Fruit fly (Drosophila melanogaster): ENCODE results near the gene CG11983.

CG11983 gene

DNA sequence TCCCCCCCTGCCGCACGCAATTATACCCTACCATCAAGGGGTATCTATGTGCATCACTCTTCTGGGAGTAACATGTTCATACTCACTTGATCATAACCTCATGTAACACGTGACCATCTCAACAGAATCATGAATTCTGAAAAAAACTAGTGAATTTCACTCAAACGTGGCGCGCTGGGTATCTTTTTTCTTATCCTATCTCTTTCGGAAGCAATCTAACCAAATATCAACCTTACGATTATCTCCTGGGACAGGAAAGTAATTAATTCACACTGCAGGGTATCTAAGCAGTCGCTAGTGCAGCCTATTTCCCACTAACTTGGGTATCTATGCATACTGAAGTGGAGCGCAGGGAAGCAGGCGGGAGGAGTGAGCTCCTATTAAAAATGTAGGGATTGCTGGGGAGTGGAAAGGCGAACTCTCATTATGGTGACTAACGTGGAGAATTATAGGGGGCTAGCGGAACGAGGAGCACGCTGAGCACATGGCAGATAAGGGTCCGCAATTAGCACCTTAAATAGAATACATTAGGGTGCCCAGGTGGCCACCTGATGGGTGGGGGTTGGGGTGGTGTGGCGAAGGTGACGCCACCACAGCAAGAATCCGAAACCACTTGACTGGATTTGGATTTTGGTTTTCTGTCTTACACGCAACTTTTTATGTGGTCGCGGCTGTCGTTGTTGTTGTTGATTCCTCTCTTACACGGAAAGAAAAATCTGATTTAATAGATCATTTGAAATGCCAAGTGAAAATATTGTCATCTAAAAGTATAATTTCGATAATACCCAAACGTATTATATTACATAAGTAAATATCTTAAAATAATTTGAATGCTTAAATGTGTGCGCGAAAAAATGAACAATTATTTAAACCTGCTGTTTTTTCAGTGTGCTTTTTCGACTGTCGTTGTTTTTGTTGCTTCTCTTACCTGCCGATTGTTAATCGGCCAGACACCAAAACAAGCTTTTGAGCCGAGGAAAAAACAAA lies 47.3 kb downstream of the CG11983 start (continued):
- no peak for TF ChIP-seq CG2199 (GFP tag; IDR thresholded peaks at IDR 0.05)
- peak; percentile 85 for TF ChIP-seq Chrac-16 (GFP tag; optimal IDR thresholded peaks at IDR 0.05)
- TF ChIP-seq klu (GFP tag; IDR thresholded peaks at IDR 0.05), result no peak
- TF ChIP-seq bcd (GFP tag; optimal IDR thresholded peaks at IDR 0.05), result peak; percentile 94
- TF ChIP-seq twi (tag; optimal IDR thresholded peaks at IDR 0.05), result peak; percentile 78
- TF ChIP-seq CG1602 (GFP tag; optimal IDR thresholded peaks at IDR 0.05), result peak; percentile 87
- peak; percentile 97 for TF ChIP-seq Fer3 (tag; optimal IDR thresholded peaks at IDR 0.05)
- no peak for TF ChIP-seq Awh (GFP tag; IDR thresholded peaks at IDR 0.05)
- TF ChIP-seq Hmx (GFP tag; optimal IDR thresholded peaks at IDR 0.05), result peak; percentile 49
- peak; percentile 90 for TF ChIP-seq Abd-B (GFP tag; optimal IDR thresholded peaks at IDR 0.05)
- no peak for TF ChIP-seq Poxn (GFP tag; IDR thresholded peaks at IDR 0.05)
- TF ChIP-seq Hr51 (GFP tag; optimal IDR thresholded peaks at IDR 0.05), result peak; percentile 66 to 95
- no peak for TF ChIP-seq toy (GFP tag; IDR thresholded peaks at IDR 0.05)
- no peak for TF ChIP-seq crol (GFP tag; IDR thresholded peaks at IDR 0.05)
- no peak for TF ChIP-seq HLHmδ (GFP tag; optimal IDR thresholded peaks at IDR 0.05)
- no peak for TF ChIP-seq Lpt (GFP tag; optimal IDR thresholded peaks at IDR 0.05)
- peak; percentile 93 for TF ChIP-seq CG13624 (GFP tag; optimal IDR thresholded peaks at IDR 0.05)
- no peak for TF ChIP-seq stc (GFP tag; IDR thresholded peaks at IDR 0.05)
- peak; percentile 83 for TF ChIP-seq Deaf1 (tag; optimal IDR thresholded peaks at IDR 0.05)
- peak; percentile 94 for TF ChIP-seq Blimp-1 (GFP tag; optimal IDR thresholded peaks at IDR 0.05)
- TF ChIP-seq MBD-R2 (GFP tag; IDR thresholded peaks at IDR 0.05), result no peak
- peak; percentile 76 for TF ChIP-seq CG18764 (GFP tag; optimal IDR thresholded peaks at IDR 0.05)
- TF ChIP-seq dpn (GFP tag; optimal IDR thresholded peaks at IDR 0.05), result peak; percentile 85 to 92
- no peak for TF ChIP-seq GATAe (GFP tag; conservative IDR thresholded peaks at IDR 0.05)
- no peak for TF ChIP-seq ci (GFP tag; IDR thresholded peaks at IDR 0.05)
- TF ChIP-seq E2f1 (GFP tag; IDR thresholded peaks at IDR 0.05), result no peak
- TF ChIP-seq Tbp (GFP tag; optimal IDR thresholded peaks at IDR 0.05), result no peak
- peak; percentile 22 for TF ChIP-seq abd-A (tag; optimal IDR thresholded peaks at IDR 0.05)
- no peak for TF ChIP-seq dysf (GFP tag; IDR thresholded peaks at IDR 0.05)
- no peak for TF ChIP-seq br (optimal IDR thresholded peaks at IDR 0.05)
- no peak for TF ChIP-seq tgo (GFP tag; IDR thresholded peaks at IDR 0.05)
- no peak for TF ChIP-seq Rx (GFP tag; IDR thresholded peaks at IDR 0.05)
- TF ChIP-seq CTCF (GFP tag; optimal IDR thresholded peaks at IDR 0.05), result peak; percentile 63
- no peak for TF ChIP-seq CG14965 (GFP tag; optimal IDR thresholded peaks at IDR 0.05; ENCODE audit: borderline replicate concordance)
- TF ChIP-seq sens-2 (GFP tag; IDR thresholded peaks at IDR 0.05), result no peak
- TF ChIP-seq D (optimal IDR thresholded peaks at IDR 0.05), result no peak
- peak; percentile 89 for TF ChIP-seq D (GFP tag; optimal IDR thresholded peaks at IDR 0.05)
- TF ChIP-seq slbo (GFP tag; IDR thresholded peaks at IDR 0.05), result no peak
- TF ChIP-seq unc-4 (GFP tag; IDR thresholded peaks at IDR 0.05; ENCODE audit: partially characterized antibody), result no peak
- peak; percentile 96 for TF ChIP-seq CG10147 (GFP tag; optimal IDR thresholded peaks at IDR 0.05)
- peak; percentile 88 for TF ChIP-seq org-1 (GFP tag; optimal IDR thresholded peaks at IDR 0.05)
- peak; percentile 58 for TF ChIP-seq slou (GFP tag; optimal IDR thresholded peaks at IDR 0.05)
- peak in 1 of 2 experiments; percentile 5 for TF ChIP-seq Trl (optimal IDR thresholded peaks at IDR 0.05)
- peak; percentile 58 for TF ChIP-seq Trl (GFP tag; optimal IDR thresholded peaks at IDR 0.05)
- TF ChIP-seq CG6654 (GFP tag; optimal IDR thresholded peaks at IDR 0.05), result peak; percentile 75
- peak; percentile 64 for TF ChIP-seq CG10462 (GFP tag; optimal IDR thresholded peaks at IDR 0.05)
- no peak for TF ChIP-seq otp (GFP tag; IDR thresholded peaks at IDR 0.05)
- no peak for TF ChIP-seq CG17328 (GFP tag; IDR thresholded peaks at IDR 0.05)
- peak; percentile 84 for TF ChIP-seq CG4707 (GFP tag; optimal IDR thresholded peaks at IDR 0.05)
- no peak for TF ChIP-seq B-H1 (GFP tag; IDR thresholded peaks at IDR 0.05)
- TF ChIP-seq CG10565 (GFP tag; optimal IDR thresholded peaks at IDR 0.05), result peak; percentile 26
- TF ChIP-seq CG4820 (GFP tag; optimal IDR thresholded peaks at IDR 0.05), result peak; percentile 86

Data from whole organism, embryonic.